Fruit fly (Drosophila melanogaster) whole organism, embryonic: ENCODE data around the gene Sirt4.

Source experiments
- Atf6 ChIP-seq: fragments of 200-800 bp; sonication (Bioruptor generic); IDR thresholded peaks from 2 replicates; pipeline ENCODE4 v1.3.6; 2022; ENCODE audit warnings: missing biosample characterization, missing genetic modification characterization
- Bgb ChIP-seq: fragments of 200-800 bp; sonication (Bioruptor generic); IDR thresholded peaks from 2 replicates; pipeline ENCODE4 v1.3.6; 2022; ENCODE audit warnings: missing biosample characterization, missing genetic modification characterization; ENCODE audit not compliant: partially characterized antibody
- CG10959 ChIP-seq: fragments of 200-800 bp; sonication (Bioruptor generic); IDR thresholded peaks from 2 replicates; pipeline ENCODE4 v1.3.6; 2022; ENCODE audit warnings: missing biosample characterization, missing genetic modification characterization
- CG11723 ChIP-seq: fragments of 200-800 bp; sonication (Bioruptor generic); optimal IDR thresholded peaks from 2 replicates; lab custom pipeline; 2017; ENCODE audit warnings: missing biosample characterization, mild to moderate bottlenecking, missing genetic modification characterization
- CG12219 ChIP-seq: fragments of 200-800 bp; sonication (Bioruptor generic); optimal IDR thresholded peaks from 3 replicates; lab custom pipeline; 2018; ENCODE audit warnings: missing biosample characterization, mild to moderate bottlenecking, missing genetic modification characterization
- CG15269 ChIP-seq: fragments of 200-800 bp; sonication (Bioruptor generic); optimal IDR thresholded peaks from 2 replicates; lab custom pipeline; 2018; ENCODE audit warnings: missing biosample characterization, mild to moderate bottlenecking, missing genetic modification characterization, moderate library complexity
- CG2120 ChIP-seq: fragments of 200-800 bp; sonication (Bioruptor generic); optimal IDR thresholded peaks from 3 replicates; lab custom pipeline; 2016; ENCODE audit warnings: missing biosample characterization, missing genetic modification characterization
- CG33557 ChIP-seq: fragments of 200-800 bp; sonication (Bioruptor generic); optimal IDR thresholded peaks from 2 replicates; lab custom pipeline; 2019; ENCODE audit warnings: missing biosample characterization, mild to moderate bottlenecking, missing genetic modification characterization, moderate library complexity
- CG34376 ChIP-seq: fragments of 200-800 bp; sonication (Bioruptor generic); optimal IDR thresholded peaks from 2 replicates; lab custom pipeline; 2018; ENCODE audit warnings: missing biosample characterization, mild to moderate bottlenecking, missing genetic modification characterization
- CG4424 ChIP-seq: fragments of 200-800 bp; sonication (Bioruptor generic); optimal IDR thresholded peaks from 3 replicates; lab custom pipeline; 2016; ENCODE audit warnings: missing biosample characterization, missing genetic modification characterization
- CG4730 ChIP-seq: fragments of 200-800 bp; sonication (Bioruptor generic); IDR thresholded peaks from 2 replicates; pipeline ENCODE4 v1.3.6; 2022; ENCODE audit warnings: missing biosample characterization, missing genetic modification characterization
- CG6254 ChIP-seq: fragments of 200-800 bp; sonication (Bioruptor generic); optimal IDR thresholded peaks from 3 replicates; lab custom pipeline; 2017; ENCODE audit warnings: mild to moderate bottlenecking, missing biosample characterization, missing genetic modification reagents, missing genetic modification characterization
- CG8765 ChIP-seq: fragments of 200-800 bp; sonication (Bioruptor generic); IDR thresholded peaks from 2 replicates; pipeline ENCODE4 v1.3.6; 2022; ENCODE audit warnings: missing biosample characterization, missing genetic modification characterization
- Dbx ChIP-seq: fragments of 200-800 bp; sonication (Bioruptor generic); IDR thresholded peaks from 3 replicates; pipeline ENCODE4 v1.3.6; 2022; ENCODE audit warnings: missing biosample characterization, missing genetic modification characterization
- Dip2 ChIP-seq: fragments of 200-800 bp; sonication (Bioruptor generic); IDR thresholded peaks from 2 replicates; pipeline ENCODE4 v1.3.6; 2022; ENCODE audit warnings: missing biosample characterization, missing genetic modification characterization
- Doc3 ChIP-seq: fragments of 200-800 bp; sonication (Bioruptor generic); IDR thresholded peaks from 3 replicates; pipeline ENCODE4 v1.3.6; 2022; ENCODE audit warnings: missing biosample characterization, missing genetic modification characterization; ENCODE audit not compliant: partially characterized antibody
- Elba2 ChIP-seq: fragments of 200-800 bp; sonication (Bioruptor generic); optimal IDR thresholded peaks from 3 replicates; lab custom pipeline; 2016; ENCODE audit warnings: missing biosample characterization, missing genetic modification characterization
- Gsc ChIP-seq: fragments of 200-800 bp; sonication (Bioruptor generic); IDR thresholded peaks from 2 replicates; pipeline ENCODE4 v1.3.6; 2022; ENCODE audit warnings: missing biosample characterization, missing genetic modification characterization
- H15 ChIP-seq: fragments of 200-800 bp; sonication (Bioruptor generic); IDR thresholded peaks from 3 replicates; pipeline ENCODE4 v1.3.6; 2022; ENCODE audit warnings: missing biosample characterization, missing genetic modification characterization
- H2.0 ChIP-seq: fragments of 200-800 bp; sonication (Bioruptor generic); IDR thresholded peaks from 2 replicates; pipeline ENCODE4 v1.3.6; 2022; ENCODE audit warnings: missing biosample characterization, missing genetic modification characterization
- Hand ChIP-seq: fragments of 200-800 bp; sonication (Bioruptor generic); optimal IDR thresholded peaks from 2 replicates; lab custom pipeline; 2017; ENCODE audit warnings: mild to moderate bottlenecking, missing biosample characterization, missing genetic modification reagents, missing genetic modification characterization
- HmgZ ChIP-seq: fragments of 200-800 bp; sonication (Bioruptor generic); optimal IDR thresholded peaks from 2 replicates; lab custom pipeline; 2018; ENCODE audit warnings: missing biosample characterization, mild to moderate bottlenecking, missing genetic modification characterization
- Hr39 ChIP-seq: fragments of >200 bp; optimal IDR thresholded peaks from 2 replicates; lab custom pipeline; 2017
- Hsf ChIP-seq: fragments of 200-800 bp; sonication (Bioruptor generic); optimal IDR thresholded peaks from 3 replicates; lab custom pipeline; 2016; ENCODE audit warnings: missing biosample characterization, missing genetic modification characterization
- Mrtf ChIP-seq: fragments of 200-800 bp; sonication (Bioruptor generic); IDR thresholded peaks from 3 replicates; pipeline ENCODE4 v1.3.6; 2022; ENCODE audit warnings: missing biosample characterization, missing genetic modification characterization
- Poxn ChIP-seq: fragments of 200-800 bp; sonication (Bioruptor generic); IDR thresholded peaks from 2 replicates; pipeline ENCODE4 v1.3.6; 2022; ENCODE audit warnings: missing biosample characterization, missing genetic modification characterization
- Sin3A ChIP-seq: fragments of >200 bp; optimal IDR thresholded peaks from 2 replicates; lab custom pipeline; 2018
- Sox102F ChIP-seq: fragments of 200-800 bp; sonication (Bioruptor generic); optimal IDR thresholded peaks from 2 replicates; lab custom pipeline; 2018; ENCODE audit warnings: missing biosample characterization, mild to moderate bottlenecking, missing genetic modification characterization, moderate library complexity
- Spps ChIP-seq: fragments of 200-800 bp; sonication (Bioruptor generic); optimal IDR thresholded peaks from 2 replicates; lab custom pipeline; 2018; ENCODE audit warnings: missing biosample characterization, mild to moderate bottlenecking, missing genetic modification characterization
- Sry-δ ChIP-seq: fragments of 200-800 bp; sonication (Bioruptor generic); optimal IDR thresholded peaks from 2 replicates; lab custom pipeline; 2016; ENCODE audit warnings: missing biosample characterization, missing genetic modification characterization
- abd-A ChIP-seq: fragments of 200-800 bp; sonication (Bioruptor generic); optimal IDR thresholded peaks from 3 replicates; lab custom pipeline; 2019; ENCODE audit warnings: missing biosample characterization, mild to moderate bottlenecking, missing genetic modification characterization, moderate library complexity
- bigmax ChIP-seq: fragments of 200-800 bp; sonication (Bioruptor generic); optimal IDR thresholded peaks from 2 replicates; lab custom pipeline; 2018; ENCODE audit warnings: missing biosample characterization, mild to moderate bottlenecking, missing genetic modification characterization
- cas ChIP-seq: fragments of 200-800 bp; sonication (Bioruptor generic); IDR thresholded peaks from 2 replicates; pipeline ENCODE4 v1.3.6; 2022; ENCODE audit warnings: missing biosample characterization, missing genetic modification characterization
- cwo ChIP-seq: fragments of 200-800 bp; sonication (Bioruptor generic); optimal IDR thresholded peaks from 3 replicates; lab custom pipeline; 2017; ENCODE audit warnings: missing biosample characterization, missing genetic modification characterization, mild to moderate bottlenecking, moderate library complexity, missing genetic modification reagents
- dimm ChIP-seq: fragments of 200-800 bp; sonication (Bioruptor generic); IDR thresholded peaks from 2 replicates; pipeline ENCODE4 v1.3.6; 2022; ENCODE audit warnings: missing biosample characterization, missing genetic modification characterization
- dmrt99B ChIP-seq: fragments of 200-800 bp; sonication (Bioruptor generic); optimal IDR thresholded peaks from 2 replicates; lab custom pipeline; 2018; ENCODE audit warnings: missing biosample characterization, mild to moderate bottlenecking, missing genetic modification characterization, moderate library complexity
- gro ChIP-seq: fragments of 200-800 bp; sonication (Bioruptor generic); optimal IDR thresholded peaks from 2 replicates; lab custom pipeline; 2016; ENCODE audit warnings: missing biosample characterization, missing genetic modification characterization
- hbn ChIP-seq: fragments of 200-800 bp; sonication (Bioruptor generic); IDR thresholded peaks from 2 replicates; pipeline ENCODE4 v1.3.6; 2022; ENCODE audit warnings: missing biosample characterization, missing genetic modification characterization; ENCODE audit not compliant: partially characterized antibody
- ken ChIP-seq: fragments of 200-800 bp; sonication (Bioruptor generic); IDR thresholded peaks from 3 replicates; pipeline ENCODE4 v1.3.6; 2022; ENCODE audit warnings: missing biosample characterization, missing genetic modification characterization
- nmo ChIP-seq: fragments of 200-800 bp; sonication (Bioruptor generic); optimal IDR thresholded peaks from 2 replicates; lab custom pipeline; 2018; ENCODE audit warnings: missing biosample characterization, mild to moderate bottlenecking, missing genetic modification characterization, moderate library complexity
- onecut ChIP-seq: fragments of 200-800 bp; sonication (Bioruptor generic); IDR thresholded peaks from 2 replicates; pipeline ENCODE4 v1.3.6; 2022; ENCODE audit warnings: missing biosample characterization, missing genetic modification characterization
- pb ChIP-seq: fragments of 200-800 bp; sonication (Bioruptor generic); optimal IDR thresholded peaks from 3 replicates; lab custom pipeline; 2016; ENCODE audit warnings: missing biosample characterization, missing genetic modification characterization
- psq ChIP-seq: fragments of 200-800 bp; sonication (Bioruptor generic); optimal IDR thresholded peaks from 2 replicates; lab custom pipeline; 2017; ENCODE audit warnings: missing biosample characterization, missing genetic modification characterization
- pzg ChIP-seq: fragments of 200-800 bp; sonication (Bioruptor generic); optimal IDR thresholded peaks from 3 replicates; lab custom pipeline; 2018; ENCODE audit warnings: missing biosample characterization, mild to moderate bottlenecking, missing genetic modification characterization, moderate library complexity
- run ChIP-seq: fragments of 200-800 bp; sonication (Bioruptor generic); optimal IDR thresholded peaks from 3 replicates; lab custom pipeline; 2018; ENCODE audit warnings: missing biosample characterization, mild to moderate bottlenecking, missing genetic modification characterization
- sd ChIP-seq: fragments of 200-800 bp; sonication (Bioruptor generic); optimal IDR thresholded peaks from 3 replicates; lab custom pipeline; 2018; ENCODE audit warnings: missing biosample characterization, mild to moderate bottlenecking, missing genetic modification characterization, moderate library complexity
- sens ChIP-seq: fragments of 200-800 bp; sonication (Bioruptor generic); peaks from one replicate; lab custom pipeline; 2016; ENCODE audit warnings: missing biosample characterization, missing genetic modification characterization
- sisA ChIP-seq: fragments of 200-800 bp; sonication (Bioruptor generic); IDR thresholded peaks from 2 replicates; pipeline ENCODE4 v1.3.6; 2022; ENCODE audit warnings: missing biosample characterization, missing genetic modification characterization
- sna ChIP-seq: fragments of 200-800 bp; sonication (Bioruptor generic); IDR thresholded peaks from 2 replicates; pipeline ENCODE4 v1.3.6; 2022; ENCODE audit warnings: missing biosample characterization, missing genetic modification characterization; ENCODE audit not compliant: partially characterized antibody
- tgo ChIP-seq: fragments of 200-800 bp; sonication (Bioruptor generic); IDR thresholded peaks from 3 replicates; pipeline ENCODE4 v1.3.6; 2022; ENCODE audit warnings: missing biosample characterization, missing genetic modification characterization
- tll ChIP-seq, 2 experiments: fragments of 200-800 bp in 1 of 2; fragments of >200 bp in 1 of 2; sonication (Bioruptor generic) in 1 of 2; optimal IDR thresholded peaks; 2 replicates each; lab custom pipeline; 2017 to 2019; ENCODE audit warnings: missing biosample characterization in 2 of 2, missing genetic modification characterization in 2 of 2, mild to moderate bottlenecking in 1 of 2, moderate library complexity in 1 of 2
- twi ChIP-seq: fragments of 200-800 bp; optimal IDR thresholded peaks from 2 replicates; lab custom pipeline; 2019; ENCODE audit warnings: missing biosample characterization, mild to moderate bottlenecking, missing genetic modification characterization, moderate library complexity
- z ChIP-seq: fragments of 200-800 bp; sonication (Bioruptor generic); IDR thresholded peaks from 3 replicates; pipeline ENCODE4 v1.3.6; 2022; ENCODE audit warnings: missing biosample characterization, missing genetic modification characterization

The Sirt4 gene

DNA sequence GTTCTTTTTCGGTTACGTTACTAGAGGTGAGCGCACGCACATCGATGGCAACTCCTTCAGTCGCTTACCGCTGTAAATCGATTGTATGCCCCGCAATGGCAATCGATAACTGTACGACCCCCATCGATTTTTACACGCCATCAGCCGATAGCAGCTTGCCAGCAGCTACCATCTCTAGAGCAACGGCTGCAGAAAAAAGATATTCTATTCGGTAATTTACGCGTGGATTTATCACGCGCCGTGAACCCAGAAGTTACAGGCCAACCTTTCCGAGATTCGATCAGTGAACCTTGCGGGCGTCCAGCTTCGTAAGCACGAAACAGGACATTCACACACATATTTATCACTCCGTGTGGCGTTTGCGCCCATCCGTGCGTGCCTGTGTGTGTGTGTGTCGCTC is at the start of gene Sirt4, which contains the start of gene CG4119 (continued):
- TF ChIP-seq Poxn (GFP tag; lab: Robert Waterston, UW) = no peak
- TF ChIP-seq CG4424 = no peak
- peak; percentile 90 for TF ChIP-seq hbn (GFP tag; lab: Robert Waterston, UW)
- TF ChIP-seq pzg (GFP tag; lab: Kevin White, UChicago) = peak; percentile 93
- TF ChIP-seq CG33557 (GFP tag; lab: Kevin White, UChicago) = no peak
- TF ChIP-seq sens (GFP tag; lab: Kevin White, UChicago) = no peak
- no peak for TF ChIP-seq bigmax (GFP tag; lab: Kevin White, UChicago)
- no peak for TF ChIP-seq Dbx
- peak; percentile 40 for TF ChIP-seq gro (GFP tag; lab: Kevin White, UChicago)
- no peak for TF ChIP-seq Atf6 (GFP tag; lab: Robert Waterston, UW)
- no peak for TF ChIP-seq CG10959
- TF ChIP-seq abd-A (tag; lab: Kevin White, UChicago) = no peak
- TF ChIP-seq pb (GFP tag; lab: Kevin White, UChicago) = no peak
- no peak for TF ChIP-seq CG8765 (GFP tag; lab: Robert Waterston, UW)
- TF ChIP-seq Hr39 (lab: Kevin White, UChicago) = no peak
- no peak for TF ChIP-seq run
- peak; percentile 99 for TF ChIP-seq Bgb
- TF ChIP-seq H15 (GFP tag; lab: Robert Waterston, UW) = peak; percentile 30; the same call in 1 of the 3 replicates
- no peak for TF ChIP-seq CG4730 (GFP tag; lab: Robert Waterston, UW)
- no peak for TF ChIP-seq psq (GFP tag; lab: Kevin White, UChicago)
- peak; percentile 91 for TF ChIP-seq sna (GFP tag; lab: Robert Waterston, UW)
- no peak for TF ChIP-seq Dip2 (GFP tag; lab: Robert Waterston, UW)
- peak; percentile 55 for TF ChIP-seq nmo (GFP tag; lab: Kevin White, UChicago)
- peak; percentile 81 for TF ChIP-seq onecut (GFP tag; lab: Robert Waterston, UW)
- no peak for TF ChIP-seq tgo (GFP tag; lab: Robert Waterston, UW)
- no peak for TF ChIP-seq CG15269 (tag; lab: Kevin White, UChicago)
- TF ChIP-seq Sox102F (GFP tag; lab: Kevin White, UChicago) = no peak
- peak; percentile 15 for TF ChIP-seq twi (tag; lab: Kevin White, UChicago)
- no peak for TF ChIP-seq Hand (GFP tag; lab: Kevin White, UChicago)
- TF ChIP-seq Spps (tag; lab: Kevin White, UChicago) = no peak
- TF ChIP-seq Sry-δ = peak; percentile 99
- no peak for TF ChIP-seq cas
- TF ChIP-seq HmgZ (tag; lab: Kevin White, UChicago) = peak; percentile 41
- TF ChIP-seq cwo = no peak
- no peak for TF ChIP-seq sisA (GFP tag; lab: Robert Waterston, UW)
- TF ChIP-seq z (GFP tag; lab: Robert Waterston, UW) = no peak
- no peak for TF ChIP-seq Mrtf
- TF ChIP-seq CG11723 (GFP tag; lab: Kevin White, UChicago) = no peak
- no peak for TF ChIP-seq CG6254 (GFP tag; lab: Kevin White, UChicago)
- TF ChIP-seq Hsf (GFP tag; lab: Kevin White, UChicago) = no peak
- TF ChIP-seq sd (tag; lab: Kevin White, UChicago) = peak; percentile 19
- no peak for TF ChIP-seq dimm (GFP tag; lab: Robert Waterston, UW)
- TF ChIP-seq CG34376 (GFP tag; lab: Kevin White, UChicago) = peak; percentile 40
- no peak for TF ChIP-seq dmrt99B (tag; lab: Kevin White, UChicago)
- peak; percentile 5; the same call in 1 of the 2 replicates for TF ChIP-seq H2.0
- TF ChIP-seq CG2120 = peak; percentile 57
- TF ChIP-seq Doc3 (GFP tag; lab: Robert Waterston, UW) = peak; percentile 90
- TF ChIP-seq CG12219 = no peak
- no peak for TF ChIP-seq ken (GFP tag; lab: Robert Waterston, UW)
- no peak for TF ChIP-seq Elba2 (GFP tag; lab: Kevin White, UChicago)
- no peak for TF ChIP-seq tll (GFP tag; optimal IDR thresholded peaks at IDR 0.05; lab: Kevin White, UChicago)
- TF ChIP-seq Sin3A = peak; percentile 68
- no peak for TF ChIP-seq Gsc
